In genomic region chr3L:1502086-1502893, dm6 we compare ENCODE assay signal across 1 fruit fly cellular context.
TF ChIP-seq lines count a peak whose summit lies in the region.

TSS of gene hfp (minus strand) at chr3L:1502590.
TSS of gene Psa (plus strand) at chr3L:1502843.

TF ChIP-seq in whole organism, embryonic, 481 proteins besides CTCF, POLR2A, EP300 and RAD21 (continued from another document and continues in another):
- TF ChIP-seq CG6654 (GFP tag; optimal IDR thresholded peaks at IDR 0.05; lab: Kevin White, UChicago) (no peak), ken (GFP tag; IDR thresholded peaks at IDR 0.05; lab: Robert Waterston, UW) (no peak), MESR4 (GFP tag; optimal IDR thresholded peaks at IDR 0.05; lab: Kevin White, UChicago) (peak; percentile 86), C15 (GFP tag; IDR thresholded peaks at IDR 0.05; lab: Robert Waterston, UW) (no peak), Camta (GFP tag; optimal IDR thresholded peaks at IDR 0.05; lab: Kevin White, UChicago) (no peak), odd (GFP tag; optimal IDR thresholded peaks at IDR 0.05; lab: Kevin White, UChicago) (no peak), CG17385 (GFP tag; optimal IDR thresholded peaks at IDR 0.05; lab: Kevin White, UChicago) (no peak), Dad (GFP tag; optimal IDR thresholded peaks at IDR 0.05; lab: Kevin White, UChicago) (no peak), slou (GFP tag; optimal IDR thresholded peaks at IDR 0.05; lab: Kevin White, UChicago) (no peak), pita (GFP tag; optimal IDR thresholded peaks at IDR 0.05; lab: Kevin White, UChicago) (no peak), Hsf (GFP tag; optimal IDR thresholded peaks at IDR 0.05; lab: Kevin White, UChicago) (no peak), insv (GFP tag; optimal IDR thresholded peaks at IDR 0.05; lab: Kevin White, UChicago) (no peak), CG33213 (GFP tag; optimal IDR thresholded peaks at IDR 0.05; lab: Kevin White, UChicago) (no peak), CG4404 (GFP tag; IDR thresholded peaks at IDR 0.05; lab: Robert Waterston, UW) (no peak), Hr3 (GFP tag; optimal IDR thresholded peaks at IDR 0.05; lab: Kevin White, UChicago) (no peak), Dp (GFP tag; optimal IDR thresholded peaks at IDR 0.05; lab: Kevin White, UChicago) (peak; percentile 79), chinmo (GFP tag; IDR thresholded peaks at IDR 0.05; lab: Robert Waterston, UW; ENCODE audit: partially characterized antibody) (peak; percentile 73; the same call in 3 of the 4 replicates), sc (optimal IDR thresholded peaks at IDR 0.05; lab: Kevin White, UChicago) (no peak), sc (GFP tag; optimal IDR thresholded peaks at IDR 0.05; lab: Kevin White, UChicago) (no peak), gcm2 (GFP tag; optimal IDR thresholded peaks at IDR 0.05; lab: Kevin White, UChicago) (no peak), CG10431 (GFP tag; optimal IDR thresholded peaks at IDR 0.05; lab: Kevin White, UChicago) (no peak), CG7839 (tag; optimal IDR thresholded peaks at IDR 0.05; lab: Kevin White, UChicago) (no peak), kah (GFP tag; optimal IDR thresholded peaks at IDR 0.05; lab: Kevin White, UChicago) (no peak), so (GFP tag; IDR thresholded peaks at IDR 0.05; lab: Robert Waterston, UW) (0 out of 3 replicates have a peak, but pooled peaks have one; percentile 37), Xrp1 (GFP tag; IDR thresholded peaks at IDR 0.05; lab: Robert Waterston, UW) (no peak), CG10267 (tag; optimal IDR thresholded peaks at IDR 0.05; lab: Kevin White, UChicago) (peak; percentile 40), CG1602 (GFP tag; optimal IDR thresholded peaks at IDR 0.05; lab: Kevin White, UChicago) (no peak), inv (GFP tag; IDR thresholded peaks at IDR 0.05; lab: Robert Waterston, UW; ENCODE audit: partially characterized antibody) (peak; percentile 35; the same call in 1 of the 2 replicates), Ravus (GFP tag; IDR thresholded peaks at IDR 0.05; lab: Robert Waterston, UW) (no peak), nerfin-1 (tag; optimal IDR thresholded peaks at IDR 0.05; lab: Kevin White, UChicago) (no peak), dm (GFP tag; optimal IDR thresholded peaks at IDR 0.05; lab: Kevin White, UChicago) (no peak), mirr (GFP tag; optimal IDR thresholded peaks at IDR 0.05; lab: Kevin White, UChicago) (no peak), Hr78 (GFP tag; optimal IDR thresholded peaks at IDR 0.05; lab: Kevin White, UChicago) (no peak), Fer2 (tag; optimal IDR thresholded peaks at IDR 0.05; lab: Kevin White, UChicago) (no peak), fd102C (GFP tag; optimal IDR thresholded peaks at IDR 0.05; lab: Kevin White, UChicago) (no peak), Usf (GFP tag; optimal IDR thresholded peaks at IDR 0.05; lab: Kevin White, UChicago) (no peak), tll (GFP tag; optimal IDR thresholded peaks at IDR 0.05; lab: Kevin White, UChicago) (no peak), MBD-R2 (GFP tag; IDR thresholded peaks at IDR 0.05; lab: Robert Waterston, UW) (peak; percentile 37; the same call in 1 of the 2 replicates), Awh (GFP tag; IDR thresholded peaks at IDR 0.05; lab: Robert Waterston, UW) (no peak), ro (GFP tag; IDR thresholded peaks at IDR 0.05; lab: Robert Waterston, UW) (no peak), ab (GFP tag; optimal IDR thresholded peaks at IDR 0.05; lab: Kevin White, UChicago) (no peak), CG10654 (GFP tag; optimal IDR thresholded peaks at IDR 0.05; lab: Kevin White, UChicago) (no peak), CG14667 (GFP tag; IDR thresholded peaks at IDR 0.05; lab: Robert Waterston, UW) (no peak), CG11085 (GFP tag; IDR thresholded peaks at IDR 0.05; lab: Robert Waterston, UW) (no peak), CG6175 (GFP tag; IDR thresholded peaks at IDR 0.05; lab: Robert Waterston, UW) (no peak), Sox100B (GFP tag; optimal IDR thresholded peaks at IDR 0.05; lab: Kevin White, UChicago) (no peak), ase (GFP tag; IDR thresholded peaks at IDR 0.05; lab: Robert Waterston, UW) (no peak), Bgb (GFP tag; IDR thresholded peaks at IDR 0.05; lab: Robert Waterston, UW; ENCODE audit: partially characterized antibody) (peak; percentile 68), CG17612 (GFP tag; IDR thresholded peaks at IDR 0.05; lab: Robert Waterston, UW) (no peak), B-H2 (GFP tag; optimal IDR thresholded peaks at IDR 0.05; lab: Kevin White, UChicago) (peak; percentile 2), Doc2 (GFP tag; IDR thresholded peaks at IDR 0.05; lab: Robert Waterston, UW) (no peak), CG12071 (GFP tag; optimal IDR thresholded peaks at IDR 0.05; lab: Kevin White, UChicago) (no peak), hkb (optimal IDR thresholded peaks at IDR 0.05; lab: Kevin White, UChicago) (no peak), hkb (GFP tag; IDR thresholded peaks at IDR 0.05; lab: Robert Waterston, UW) (no peak), HLH3B (GFP tag; IDR thresholded peaks at IDR 0.05; lab: Robert Waterston, UW) (no peak), CG13287 (GFP tag; IDR thresholded peaks at IDR 0.05; lab: Robert Waterston, UW; ENCODE audit: partially characterized antibody) (peak; percentile 84), abd-A (tag; optimal IDR thresholded peaks at IDR 0.05; lab: Kevin White, UChicago) (no peak), tgo (GFP tag; IDR thresholded peaks at IDR 0.05; lab: Robert Waterston, UW) (no peak), CG11504 (tag; optimal IDR thresholded peaks at IDR 0.05; lab: Kevin White, UChicago) (no peak), scrt (GFP tag; optimal IDR thresholded peaks at IDR 0.05; lab: Kevin White, UChicago) (no peak), MTF-1 (GFP tag; optimal IDR thresholded peaks at IDR 0.05; lab: Kevin White, UChicago; ENCODE audit: borderline replicate concordance) (no peak), grau (tag; optimal IDR thresholded peaks at IDR 0.05; lab: Kevin White, UChicago) (peak; percentile 7), mam (GFP tag; optimal IDR thresholded peaks at IDR 0.05; lab: Kevin White, UChicago) (no peak), Rfx (GFP tag; IDR thresholded peaks at IDR 0.05; lab: Robert Waterston, UW) (no peak), CG18011 (GFP tag; optimal IDR thresholded peaks at IDR 0.05; lab: Kevin White, UChicago) (no peak), Doc3 (GFP tag; IDR thresholded peaks at IDR 0.05; lab: Robert Waterston, UW; ENCODE audit: partially characterized antibody) (peak; percentile 67; the same call in 2 of the 3 replicates), sim (GFP tag; IDR thresholded peaks at IDR 0.05; lab: Robert Waterston, UW) (no peak), Abd-B (GFP tag; optimal IDR thresholded peaks at IDR 0.05; lab: Kevin White, UChicago) (no peak), CG32767 (GFP tag; IDR thresholded peaks at IDR 0.05; lab: Robert Waterston, UW) (peak; percentile 67), NFAT (GFP tag; IDR thresholded peaks at IDR 0.05; lab: Robert Waterston, UW) (no peak), org-1 (GFP tag; optimal IDR thresholded peaks at IDR 0.05; lab: Kevin White, UChicago) (no peak), CG4424 (GFP tag; optimal IDR thresholded peaks at IDR 0.05; lab: Kevin White, UChicago) (no peak), cg (GFP tag; optimal IDR thresholded peaks at IDR 0.05; lab: Kevin White, UChicago) (no peak), CG6791 (GFP tag; IDR thresholded peaks at IDR 0.05; lab: Robert Waterston, UW; ENCODE audit: partially characterized antibody) (peak; percentile 86), D19A (tag; optimal IDR thresholded peaks at IDR 0.05; lab: Kevin White, UChicago) (peak; percentile 18), CG9797 (GFP tag; optimal IDR thresholded peaks at IDR 0.05; lab: Kevin White, UChicago) (peak; percentile 25), CG5245 (GFP tag; optimal IDR thresholded peaks at IDR 0.05; lab: Kevin White, UChicago) (no peak), yki (optimal IDR thresholded peaks at IDR 0.05; lab: Kevin White, UChicago) (no peak), luna (GFP tag; optimal IDR thresholded peaks at IDR 0.05; lab: Kevin White, UChicago) (no peak), HLH4C (GFP tag; IDR thresholded peaks at IDR 0.05; lab: Robert Waterston, UW; ENCODE audit: partially characterized antibody) (peak; percentile 91), CG14860 (GFP tag; IDR thresholded peaks at IDR 0.05; lab: Robert Waterston, UW; ENCODE audit: partially characterized antibody) (peak; percentile 73; the same call in 2 of the 3 replicates), CG30020 (tag; optimal IDR thresholded peaks at IDR 0.05; lab: Kevin White, UChicago) (no peak), CG11723 (GFP tag; optimal IDR thresholded peaks at IDR 0.05; lab: Kevin White, UChicago) (no peak), CHES-1-like (GFP tag; optimal IDR thresholded peaks at IDR 0.05; lab: Kevin White, UChicago) (no peak), Med (GFP tag; lab: Kevin White, UChicago) (peak; percentile 53), gsb-n (tag; optimal IDR thresholded peaks at IDR 0.05; lab: Kevin White, UChicago) (no peak), knrl (GFP tag; IDR thresholded peaks at IDR 0.05; lab: Robert Waterston, UW; ENCODE audit: partially characterized antibody) (peak; percentile 51; the same call in 1 of the 3 replicates), Taf1 (GFP tag; IDR thresholded peaks at IDR 0.05; lab: Robert Waterston, UW) (no peak), ap (GFP tag; IDR thresholded peaks at IDR 0.05; lab: Robert Waterston, UW) (no peak), Ets65A (GFP tag; lab: Kevin White, UChicago) (no peak), CG12744 (GFP tag; optimal IDR thresholded peaks at IDR 0.05; lab: Kevin White, UChicago) (no peak), H2.0 (GFP tag; IDR thresholded peaks at IDR 0.05; lab: Robert Waterston, UW) (no peak), nerfin-2 (GFP tag; IDR thresholded peaks at IDR 0.05; lab: Robert Waterston, UW; ENCODE audit: partially characterized antibody) (peak; percentile 60; the same call in 1 of the 2 replicates), CG15514 (GFP tag; optimal IDR thresholded peaks at IDR 0.05; lab: Kevin White, UChicago) (peak; percentile 60), gcm (GFP tag; optimal IDR thresholded peaks at IDR 0.05; lab: Kevin White, UChicago) (no peak), Hand (GFP tag; optimal IDR thresholded peaks at IDR 0.05; lab: Kevin White, UChicago) (no peak), sima (GFP tag; optimal IDR thresholded peaks at IDR 0.05; lab: Kevin White, UChicago) (no peak), dimm (GFP tag; IDR thresholded peaks at IDR 0.05; lab: Robert Waterston, UW) (no peak), CG42726 (GFP tag; IDR thresholded peaks at IDR 0.05; lab: Robert Waterston, UW; ENCODE audit: partially characterized antibody) (peak; percentile 12; the same call in 1 of the 2 replicates), CG1792 (GFP tag; optimal IDR thresholded peaks at IDR 0.05; lab: Kevin White, UChicago) (no peak), ind (GFP tag; optimal IDR thresholded peaks at IDR 0.05; lab: Kevin White, UChicago) (no peak), kni (GFP tag; optimal IDR thresholded peaks at IDR 0.05; lab: Kevin White, UChicago) (no peak), CG5953 (GFP tag; IDR thresholded peaks at IDR 0.05; lab: Robert Waterston, UW) (no peak), stwl (tag; optimal IDR thresholded peaks at IDR 0.05; lab: Kevin White, UChicago) (peak; percentile 88), Atf-2 (GFP tag; optimal IDR thresholded peaks at IDR 0.05; lab: Kevin White, UChicago) (no peak), CG13624 (GFP tag; optimal IDR thresholded peaks at IDR 0.05; lab: Kevin White, UChicago) (peak; percentile 1), CG6765 (GFP tag; optimal IDR thresholded peaks at IDR 0.05; lab: Kevin White, UChicago) (no peak), lbe (GFP tag; optimal IDR thresholded peaks at IDR 0.05; lab: Kevin White, UChicago) (no peak), zen2 (GFP tag; IDR thresholded peaks at IDR 0.05; lab: Robert Waterston, UW; ENCODE audit: partially characterized antibody) (peak; percentile 69), pfk (GFP tag; optimal IDR thresholded peaks at IDR 0.05; lab: Kevin White, UChicago) (peak; percentile 14), CG15479 (GFP tag; optimal IDR thresholded peaks at IDR 0.05; lab: Kevin White, UChicago) (no peak), CG18764 (GFP tag; optimal IDR thresholded peaks at IDR 0.05; lab: Kevin White, UChicago) (no peak), Tbp (GFP tag; optimal IDR thresholded peaks at IDR 0.05; lab: Kevin White, UChicago) (no peak), NfI (GFP tag; optimal IDR thresholded peaks at IDR 0.05; lab: Kevin White, UChicago) (no peak), Neu2 (GFP tag; optimal IDR thresholded peaks at IDR 0.05; lab: Kevin White, UChicago; ENCODE audit: borderline replicate concordance) (peak; percentile 67), CG8478 (optimal IDR thresholded peaks at IDR 0.05; lab: Kevin White, UChicago) (no peak), Pdp1 (GFP tag; optimal IDR thresholded peaks at IDR 0.05; lab: Kevin White, UChicago) (peak in 1 of 2 experiments; percentile 56), fd96Cb (tag; optimal IDR thresholded peaks at IDR 0.05; lab: Kevin White, UChicago) (no peak), chm (GFP tag; IDR thresholded peaks at IDR 0.05; lab: Robert Waterston, UW) (no peak; the same call in 1 of the 2 replicates), pnt (GFP tag; optimal IDR thresholded peaks at IDR 0.05; lab: Kevin White, UChicago) (no peak), CG1024 (GFP tag; IDR thresholded peaks at IDR 0.05; lab: Robert Waterston, UW) (no peak), Asciz (GFP tag; optimal IDR thresholded peaks at IDR 0.05; lab: Kevin White, UChicago) (no peak), pb (GFP tag; optimal IDR thresholded peaks at IDR 0.05; lab: Kevin White, UChicago) (no peak), CG3838 (GFP tag; optimal IDR thresholded peaks at IDR 0.05; lab: Kevin White, UChicago) (no peak), cas (GFP tag; IDR thresholded peaks at IDR 0.05; lab: Robert Waterston, UW) (no peak), disco-r (GFP tag; optimal IDR thresholded peaks at IDR 0.05; lab: Kevin White, UChicago) (no peak), Ets97D (GFP tag; optimal IDR thresholded peaks at IDR 0.05; lab: Kevin White, UChicago) (peak; percentile 46), Sin3A (optimal IDR thresholded peaks at IDR 0.05; lab: Kevin White, UChicago) (peak; percentile 6), B-H1 (GFP tag; IDR thresholded peaks at IDR 0.05; lab: Robert Waterston, UW) (no peak), zf30C (GFP tag; optimal IDR thresholded peaks at IDR 0.05; lab: Kevin White, UChicago) (no peak), CG18599 (GFP tag; optimal IDR thresholded peaks at IDR 0.05; lab: Kevin White, UChicago) (no peak), lola (GFP tag; optimal IDR thresholded peaks at IDR 0.05; lab: Kevin White, UChicago) (no peak), CG11456 (GFP tag; IDR thresholded peaks at IDR 0.05; lab: Robert Waterston, UW) (no peak), CkIIα-i1 (GFP tag; IDR thresholded peaks at IDR 0.05; lab: Robert Waterston, UW) (no peak), Lim3 (GFP tag; IDR thresholded peaks at IDR 0.05; lab: Robert Waterston, UW) (no peak), E2f2 (GFP tag; IDR thresholded peaks at IDR 0.05; lab: Robert Waterston, UW) (peak; percentile 83)
